Worm (Caenorhabditis elegans) whole organism, young adult: ENCODE results near the gene F02H6.2.

Experiments
- ceh-79 ChIP-seq: sonication (generic microtip); optimal IDR thresholded peaks from 2 replicates; lab custom pipeline; 2017; ENCODE audit warnings: mild to moderate bottlenecking, missing genetic modification characterization, missing compliant biosample characterization
- ets-4 ChIP-seq: fragments of 200-800 bp; sonication (Bioruptor generic); optimal IDR thresholded peaks from 2 replicates; lab custom pipeline; 2018; ENCODE audit warnings: mild to moderate bottlenecking, missing genetic modification characterization, missing compliant biosample characterization
- madf-10 ChIP-seq: sonication (generic microtip); optimal IDR thresholded peaks from 2 replicates; lab custom pipeline; 2016; ENCODE audit warnings: mild to moderate bottlenecking, missing genetic modification characterization, missing compliant biosample characterization
- nfyb-1 ChIP-seq: fragments of 200-800 bp; sonication (Bioruptor generic); IDR thresholded peaks from 2 replicates; pipeline ENCODE4 v1.3.6; 2022; ENCODE audit warnings: missing genetic modification reagents, missing genetic modification characterization, missing compliant biosample characterization
- pha-4 ChIP-seq: fragments of 150-350 bp; sonication (generic microtip); optimal IDR thresholded peaks from 2 replicates; lab custom pipeline; 2014; ENCODE audit warnings: missing biosample characterization, missing genetic modification reagents, missing genetic modification characterization
- tbp1 ChIP-seq: fragments of 200-800 bp; sonication (Bioruptor generic); optimal IDR thresholded peaks from 2 replicates; lab custom pipeline; 2018; ENCODE audit warnings: mild to moderate bottlenecking, missing genetic modification characterization, missing compliant biosample characterization
- unc-130 ChIP-seq: sonication (generic microtip); optimal IDR thresholded peaks from 2 replicates; lab custom pipeline; 2016; ENCODE audit warnings: missing genetic modification reagents, missing genetic modification characterization, missing compliant biosample characterization
- unc-62 ChIP-seq: fragments of 150-350 bp; optimal IDR thresholded peaks from 2 replicates; lab custom pipeline; 2014; ENCODE audit warnings: missing biosample characterization, missing genetic modification reagents, missing genetic modification characterization

DNA sequence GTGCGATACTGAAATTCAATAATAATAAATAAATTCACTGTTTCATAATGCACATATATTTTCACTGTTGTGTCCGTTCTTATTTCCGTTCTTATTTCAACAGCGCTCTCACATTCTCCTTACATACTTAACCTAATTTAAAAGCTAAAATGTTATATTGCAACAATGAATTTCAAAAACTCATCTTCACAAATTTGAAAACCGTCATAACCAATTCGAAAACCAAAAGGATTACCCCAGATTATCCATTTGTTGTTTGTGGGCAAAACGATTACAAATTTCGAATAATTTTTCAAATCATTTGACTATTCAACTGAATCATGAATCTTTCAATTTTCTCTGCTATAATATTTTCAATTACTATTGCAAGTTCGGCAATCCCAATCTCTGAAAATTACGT lies 24.1 kb upstream of the F02H6.2 start, which contains the start of gene R05A10.4:
- no peak for TF ChIP-seq unc-62
- no peak for TF ChIP-seq nfyb-1 (GFP tag; lab: Robert Waterston, UW)
- TF ChIP-seq ets-4 = no peak
- TF ChIP-seq ceh-79 (tag; lab: Kevin White, UChicago) = no peak
- no peak for TF ChIP-seq tbp1 (GFP tag; lab: Kevin White, UChicago)
- TF ChIP-seq pha-4 (tag; lab: Kevin White, UChicago) = no peak
- TF ChIP-seq madf-10 (tag; lab: Kevin White, UChicago) = no peak
- no peak for TF ChIP-seq unc-130
